Worm (Caenorhabditis elegans): ENCODE measurements around the gene ZK1307.9.

ZK1307.9 gene

ce11 chrII:9649191-9649590 lies at the start of gene ZK1307.9:
TSS of gene ZK1307.9 (plus strand) at chrII:9649491.
- TF ChIP-seq zip-2 (tag; optimal IDR thresholded peaks at IDR 0.05) (no peak), ama-1 (optimal IDR thresholded peaks at IDR 0.05) (no peak), ctbp-1 (GFP tag; IDR thresholded peaks at IDR 0.05) (no peak), ceh-20 (GFP tag; IDR thresholded peaks at IDR 0.05) (no peak), unc-39 (tag; optimal IDR thresholded peaks at IDR 0.05) (no peak), nhr-42 (GFP tag; IDR thresholded peaks at IDR 0.05) (no peak)

ce11 chrII:9600022-9600722 lies 49.1 kb upstream of the ZK1307.9 start:
- TF ChIP-seq saeg-2 (GFP tag; IDR thresholded peaks at IDR 0.05) (0 out of 2 replicates have a peak, but pooled peaks have one; percentile 19), hmg-1.1 (GFP tag; IDR thresholded peaks at IDR 0.05) (no peak), dve-1 (tag; optimal IDR thresholded peaks at IDR 0.05; ENCODE audit: insufficient read depth) (peak; percentile 53), php-3 (GFP tag; IDR thresholded peaks at IDR 0.05) (peak; percentile 13; the same call in 1 of the 2 replicates), zfp-3 (GFP tag; conservative IDR thresholded peaks at IDR 0.05) (0 out of 2 replicates have a peak, but pooled peaks have one; percentile 1), mdl-1 (tag; optimal IDR thresholded peaks at IDR 0.05) (peak in 1 of 2 experiments; percentile 42), dmd-6 (GFP tag; IDR thresholded peaks at IDR 0.05) (peak; percentile 25), R02D3.7 (tag; optimal IDR thresholded peaks at IDR 0.05) (no peak), daf-16 (GFP tag; optimal IDR thresholded peaks at IDR 0.05) (no peak), daf-16 (tag; optimal IDR thresholded peaks at IDR 0.05) (peak; percentile 70), rbr-2 (tag; optimal IDR thresholded peaks at IDR 0.05) (no peak), hlh-30 (tag; optimal IDR thresholded peaks at IDR 0.05; ENCODE audit: insufficient read depth) (peak; percentile 26), skn-1 (tag; optimal IDR thresholded peaks at IDR 0.05) (no peak), vab-7 (GFP tag; IDR thresholded peaks at IDR 0.05) (no peak), pha-4 (GFP tag; IDR thresholded peaks at IDR 0.05) (no peak), pha-4 (tag; optimal IDR thresholded peaks at IDR 0.05) (no peak), pqm-1 (tag; optimal IDR thresholded peaks at IDR 0.05) (peak; percentile 48), zag-1 (tag; optimal IDR thresholded peaks at IDR 0.05) (no peak), mxl-3 (GFP tag; optimal IDR thresholded peaks at IDR 0.05) (peak; percentile 23), nhr-28 (tag; optimal IDR thresholded peaks at IDR 0.05) (peak; percentile 37), Y48G9A.11 (GFP tag; IDR thresholded peaks at IDR 0.05) (no peak)

ce11 chrII:9601069-9601468 lies 48.2 kb upstream of the ZK1307.9 start:
- TF ChIP-seq Y75B8A.6 (GFP tag; IDR thresholded peaks at IDR 0.05) = no peak
- peak; percentile 91 for TF ChIP-seq hlh-30 (tag; optimal IDR thresholded peaks at IDR 0.05; ENCODE audit: insufficient read depth)
- TF ChIP-seq hif-1 (tag; optimal IDR thresholded peaks at IDR 0.05) = peak in 1 of 2 experiments; percentile 37
- peak; percentile 90 for TF ChIP-seq nhr-48 (tag; optimal IDR thresholded peaks at IDR 0.05)
- 0 out of 2 replicates have a peak, but pooled peaks have one; percentile 47 for TF ChIP-seq ceh-20 (GFP tag; IDR thresholded peaks at IDR 0.05)
- peak; percentile 29 for TF ChIP-seq nhr-25 (tag; optimal IDR thresholded peaks at IDR 0.05; ENCODE audit: borderline replicate concordance, insufficient read depth)
- TF ChIP-seq nhr-11 (tag; optimal IDR thresholded peaks at IDR 0.05) = peak; percentile 96
- TF ChIP-seq saeg-2 (GFP tag; IDR thresholded peaks at IDR 0.05) = 0 out of 2 replicates have a peak, but pooled peaks have one; percentile 18
- TF ChIP-seq nhr-10 (tag; optimal IDR thresholded peaks at IDR 0.05) = peak; percentile 74
- TF ChIP-seq hlh-11 (tag; optimal IDR thresholded peaks at IDR 0.05) = peak; percentile 88
- TF ChIP-seq php-3 (GFP tag; IDR thresholded peaks at IDR 0.05) = peak; percentile 33; the same call in 1 of the 2 replicates
- no peak for TF ChIP-seq Y5F2A.4 (GFP tag; optimal IDR thresholded peaks at IDR 0.05)
- TF ChIP-seq lin-13 (GFP tag; optimal IDR thresholded peaks at IDR 0.05) = peak; percentile 35
- peak; percentile 29 for TF ChIP-seq rbr-2 (tag; optimal IDR thresholded peaks at IDR 0.05)
- no peak for TF ChIP-seq hmg-1.1 (GFP tag; IDR thresholded peaks at IDR 0.05)
- TF ChIP-seq mdl-1 (tag; optimal IDR thresholded peaks at IDR 0.05) = peak; percentile 50 to 96
- 0 out of 2 replicates have a peak, but pooled peaks have one; percentile 10 for TF ChIP-seq tra-1 (GFP tag; IDR thresholded peaks at IDR 0.05)
- peak; percentile 73 for TF ChIP-seq dve-1 (tag; optimal IDR thresholded peaks at IDR 0.05; ENCODE audit: insufficient read depth)
- TF ChIP-seq mep-1 (tag; optimal IDR thresholded peaks at IDR 0.05) = peak; percentile 66
- TF ChIP-seq dmd-6 (GFP tag; IDR thresholded peaks at IDR 0.05) = peak; percentile 94
- TF ChIP-seq nhr-6 (tag; optimal IDR thresholded peaks at IDR 0.05) = peak; percentile 58
- TF ChIP-seq aha-1 (tag) = peak; percentile 95
- no peak for TF ChIP-seq ztf-11 (tag; optimal IDR thresholded peaks at IDR 0.05)
- TF ChIP-seq mxl-2 (GFP tag; conservative IDR thresholded peaks at IDR 0.05) = no peak
- TF ChIP-seq madf-5 (GFP tag; IDR thresholded peaks at IDR 0.05) = no peak
- 0 out of 2 replicates have a peak, but pooled peaks have one; percentile 53 for TF ChIP-seq dmd-8 (GFP tag; IDR thresholded peaks at IDR 0.05)
- TF ChIP-seq nhr-28 (tag; optimal IDR thresholded peaks at IDR 0.05) = peak; percentile 91
- peak; percentile 49 for TF ChIP-seq nhr-102 (tag; optimal IDR thresholded peaks at IDR 0.05)
